Fruit fly (Drosophila melanogaster) whole organism, pupa: ENCODE data around the gene CG12009.

Source experiments
- CG12605 ChIP-seq: fragments of 200-800 bp; sonication (Bioruptor generic); IDR thresholded peaks from 2 replicates; pipeline ENCODE4 v1.3.6; 2022; ENCODE audit warnings: missing biosample characterization, missing genetic modification characterization
- CG13204 ChIP-seq: fragments of 200-800 bp; sonication (Bioruptor generic); optimal IDR thresholded peaks from 2 replicates; lab custom pipeline; 2018; ENCODE audit warnings: missing biosample characterization, mild to moderate bottlenecking, missing genetic modification characterization, moderate library complexity
- CG34367 ChIP-seq: fragments of 200-800 bp; sonication (Bioruptor generic); optimal IDR thresholded peaks from 2 replicates; lab custom pipeline; 2018; ENCODE audit warnings: missing biosample characterization, mild to moderate bottlenecking, missing genetic modification characterization
- CG9948 ChIP-seq: fragments of 200-800 bp; sonication (Bioruptor generic); optimal IDR thresholded peaks from 2 replicates; lab custom pipeline; 2018; ENCODE audit warnings: missing biosample characterization, mild to moderate bottlenecking, missing genetic modification characterization, moderate library complexity
- EcR ChIP-seq: fragments of 200-800 bp; sonication (Bioruptor generic); optimal IDR thresholded peaks from 3 replicates; lab custom pipeline; 2019; ENCODE audit warnings: missing biosample characterization, missing genetic modification characterization, mild to moderate bottlenecking, moderate library complexity, missing genetic modification reagents
- Pif1A ChIP-seq: fragments of 200-800 bp; sonication (Bioruptor generic); optimal IDR thresholded peaks from 3 replicates; lab custom pipeline; 2016; ENCODE audit warnings: missing biosample characterization, missing genetic modification characterization
- fd96Ca ChIP-seq: fragments of 200-800 bp; sonication (Bioruptor generic); IDR thresholded peaks from 3 replicates; pipeline ENCODE4 v1.3.6; 2022; ENCODE audit warnings: missing biosample characterization, missing genetic modification characterization
- rn ChIP-seq: fragments of 200-800 bp; sonication (Bioruptor generic); IDR thresholded peaks from 2 replicates; pipeline ENCODE4 v1.3.6; 2022; ENCODE audit warnings: missing biosample characterization, missing genetic modification characterization

DNA sequence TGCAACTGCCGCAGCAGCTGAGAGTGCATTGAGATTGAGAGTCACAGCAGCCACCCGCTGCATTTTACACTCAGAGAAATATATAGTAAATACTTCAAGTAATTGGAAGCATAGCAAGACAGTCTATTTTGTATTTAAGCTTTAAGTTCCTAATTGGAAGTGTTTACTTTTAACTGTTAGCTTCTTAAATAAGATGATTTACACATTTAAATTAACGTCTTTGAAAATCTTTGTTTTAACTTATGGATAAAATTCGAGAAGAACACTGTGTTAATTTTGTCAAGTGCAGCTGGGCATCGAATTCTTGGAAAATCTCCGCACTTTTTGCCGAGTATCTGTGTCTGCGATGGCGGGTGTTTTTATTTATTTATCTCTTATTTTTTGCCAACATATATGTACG is 31.6 kb upstream of the CG12009 start:
- TF ChIP-seq CG13204 (GFP tag; lab: Kevin White, UChicago) (peak; percentile 88), fd96Ca (peak; percentile 90), CG12605 (GFP tag; lab: Robert Waterston, UW) (peak; percentile 83), EcR (peak; percentile 76), Pif1A (GFP tag; lab: Kevin White, UChicago) (peak; percentile 90), CG34367 (tag; lab: Kevin White, UChicago) (peak; percentile 90), rn (GFP tag; lab: Robert Waterston, UW) (peak; percentile 78), CG9948 (tag; lab: Kevin White, UChicago) (peak; percentile 89)
